Worm (Caenorhabditis elegans): ENCODE measurements around the gene cpf-1.

cpf-1 gene

DNA sequence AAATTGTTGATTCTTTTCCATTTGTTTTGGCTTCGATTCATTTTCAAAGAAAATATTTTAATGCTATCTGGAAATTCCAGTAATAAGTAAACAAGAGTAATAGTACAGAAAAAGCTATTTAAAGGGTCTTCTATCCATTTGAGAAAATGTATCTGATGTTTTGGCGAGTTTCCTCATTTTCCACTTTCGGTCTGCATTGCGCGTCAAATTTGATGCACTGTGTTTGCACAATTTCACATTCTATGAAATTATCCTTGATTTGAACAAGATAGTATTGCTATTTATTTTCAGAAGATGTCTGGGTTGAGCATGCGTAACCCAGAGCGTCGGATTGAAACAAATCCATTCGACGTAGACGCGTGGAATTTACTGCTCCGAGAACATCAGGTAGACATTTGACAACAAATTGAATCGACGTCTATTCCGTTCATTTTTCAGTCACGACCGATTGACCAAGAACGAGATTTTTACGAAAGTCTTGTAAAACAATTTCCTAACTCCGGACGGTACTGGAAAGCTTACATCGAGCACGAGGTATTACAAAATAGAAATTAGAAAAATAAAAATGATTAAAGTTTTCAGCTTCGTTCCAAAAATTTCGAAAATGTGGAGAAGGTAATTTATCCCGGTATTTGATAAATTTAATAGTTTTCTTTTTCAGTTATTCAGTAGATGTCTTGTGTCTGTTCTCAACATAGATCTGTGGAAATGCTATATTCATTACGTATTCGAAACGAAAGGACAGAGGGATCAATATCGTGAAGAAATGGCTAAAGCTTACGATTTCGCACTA, 1.5 kb upstream of the cpf-1 start, which contains the start of gene suf-1 (continued):
- TF ChIP-seq lsy-27 (tag; optimal IDR thresholded peaks at IDR 0.05; ENCODE audit: borderline replicate concordance, insufficient read depth): no peak
- TF ChIP-seq rec-8 (tag; optimal IDR thresholded peaks at IDR 0.05): no peak
- TF ChIP-seq Y79H2A.3 (GFP tag; conservative IDR thresholded peaks at IDR 0.05): no peak
- TF ChIP-seq F39B2.1 (GFP tag; IDR thresholded peaks at IDR 0.05): no peak
- peak; percentile 56 for TF ChIP-seq atf-7 (tag; optimal IDR thresholded peaks at IDR 0.05)
- no peak for TF ChIP-seq let-607 (tag; optimal IDR thresholded peaks at IDR 0.05)
- TF ChIP-seq F37B4.10 (GFP tag; IDR thresholded peaks at IDR 0.05): no peak
- TF ChIP-seq lin-35 (GFP tag; optimal IDR thresholded peaks at IDR 0.05): no peak
- no peak for TF ChIP-seq lag-1 (GFP tag; IDR thresholded peaks at IDR 0.05)
- peak; percentile 65 for TF ChIP-seq F33H1.4 (GFP tag; IDR thresholded peaks at IDR 0.05)
- no peak for TF ChIP-seq T26A5.8 (tag; optimal IDR thresholded peaks at IDR 0.05)
- TF ChIP-seq ztf-28 (GFP tag; IDR thresholded peaks at IDR 0.05): no peak
- no peak for TF ChIP-seq ztf-18 (tag; optimal IDR thresholded peaks at IDR 0.05)
- TF ChIP-seq nfya-2 (GFP tag; IDR thresholded peaks at IDR 0.05): no peak
- TF ChIP-seq unc-62 (GFP tag; optimal IDR thresholded peaks at IDR 0.05): no peak
- TF ChIP-seq chd-7 (tag; optimal IDR thresholded peaks at IDR 0.05): no peak
- TF ChIP-seq die-1 (tag; optimal IDR thresholded peaks at IDR 0.05): peak; percentile 37
- TF ChIP-seq ZK185.1 (tag; optimal IDR thresholded peaks at IDR 0.05; ENCODE audit: poor library complexity, severe bottlenecking): peak; percentile 55
- TF ChIP-seq nhr-179 (tag; optimal IDR thresholded peaks at IDR 0.05): no peak
- no peak for TF ChIP-seq repo-1 (tag; optimal IDR thresholded peaks at IDR 0.05)
- TF ChIP-seq lin-26 (GFP tag; IDR thresholded peaks at IDR 0.05): peak; percentile 73; the same call in 1 of the 2 replicates
- TF ChIP-seq rpc-1 (optimal IDR thresholded peaks at IDR 0.05): no peak
- TF ChIP-seq rpc-1 (tag; optimal IDR thresholded peaks at IDR 0.05): peak; percentile 3
- TF ChIP-seq pha-4 (tag; optimal IDR thresholded peaks at IDR 0.05): no peak
- TF ChIP-seq Y53F4B.3 (GFP tag; IDR thresholded peaks at IDR 0.05): no peak
- TF ChIP-seq attf-5 (GFP tag; optimal IDR thresholded peaks at IDR 0.05): peak; percentile 24
- peak; percentile 79 for TF ChIP-seq hsf-1 (GFP tag; IDR thresholded peaks at IDR 0.05)
- TF ChIP-seq lin-54 (GFP tag; optimal IDR thresholded peaks at IDR 0.05): peak; percentile 73
- no peak for TF ChIP-seq F57A8.1 (GFP tag; optimal IDR thresholded peaks at IDR 0.05)
- TF ChIP-seq egrh-3 (GFP tag; IDR thresholded peaks at IDR 0.05): no peak
- peak; percentile 12; the same call in 1 of the 2 replicates for TF ChIP-seq dox-1 (GFP tag; IDR thresholded peaks at IDR 0.05)
- TF ChIP-seq mxl-1 (tag; optimal IDR thresholded peaks at IDR 0.05): peak; percentile 29
- no peak for TF ChIP-seq B0035.1 (tag; optimal IDR thresholded peaks at IDR 0.05)
- TF ChIP-seq F10E7.11 (tag; optimal IDR thresholded peaks at IDR 0.05): no peak
- peak; percentile 2 for TF ChIP-seq snpc-1.3 (tag; optimal IDR thresholded peaks at IDR 0.05; ENCODE audit: insufficient read depth)
- TF ChIP-seq hlh-12 (tag; optimal IDR thresholded peaks at IDR 0.05): no peak

DNA sequence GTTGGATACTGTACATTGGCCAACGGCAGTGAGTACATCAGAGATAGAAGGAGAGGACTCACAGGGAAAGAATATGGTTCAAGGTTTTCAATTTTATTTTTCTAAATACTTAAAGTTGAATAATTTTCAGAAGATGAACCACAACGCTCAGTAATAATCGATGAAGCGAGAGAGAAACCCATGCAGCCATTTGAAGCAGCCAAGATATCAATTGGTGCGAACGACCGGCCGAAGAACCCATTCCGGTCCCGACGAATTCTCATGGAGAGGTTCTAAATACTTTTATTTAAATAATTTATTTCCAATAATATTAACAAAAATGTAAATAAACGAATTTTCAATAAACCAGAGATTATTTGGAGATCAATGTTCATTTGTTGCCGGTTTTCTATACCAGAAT, 2.1 kb downstream of the cpf-1 start, which contains the start of gene pigg-1:
pigg-1 (minus strand) TSS at position 101 of the 400 bp plus-strand sequence.
- TF ChIP-seq ceh-79 (tag; optimal IDR thresholded peaks at IDR 0.05) (no peak), K11D2.4 (GFP tag; IDR thresholded peaks at IDR 0.05) (no peak), F55B11.4 (tag; optimal IDR thresholded peaks at IDR 0.05; ENCODE audit: borderline replicate concordance, insufficient read depth) (no peak), unc-130 (GFP tag; optimal IDR thresholded peaks at IDR 0.05) (no peak), attf-3 (GFP tag; conservative IDR thresholded peaks at IDR 0.05) (no peak), bed-1 (GFP tag; IDR thresholded peaks at IDR 0.05) (no peak), egrh-3 (GFP tag; IDR thresholded peaks at IDR 0.05) (no peak), rcor-1 (GFP tag; IDR thresholded peaks at IDR 0.05) (no peak), die-1 (tag; optimal IDR thresholded peaks at IDR 0.05) (no peak), nhr-27 (tag; optimal IDR thresholded peaks at IDR 0.05) (no peak), B0261.1 (tag; optimal IDR thresholded peaks at IDR 0.05) (no peak), dox-1 (GFP tag; IDR thresholded peaks at IDR 0.05) (no peak), ets-4 (GFP tag; optimal IDR thresholded peaks at IDR 0.05) (no peak), lin-35 (GFP tag; optimal IDR thresholded peaks at IDR 0.05) (no peak)

Measured in whole organism, young adult.